Fruit fly (Drosophila melanogaster): Measurements from ENCODE around the gene CG42671.

CG42671 gene

DNA sequence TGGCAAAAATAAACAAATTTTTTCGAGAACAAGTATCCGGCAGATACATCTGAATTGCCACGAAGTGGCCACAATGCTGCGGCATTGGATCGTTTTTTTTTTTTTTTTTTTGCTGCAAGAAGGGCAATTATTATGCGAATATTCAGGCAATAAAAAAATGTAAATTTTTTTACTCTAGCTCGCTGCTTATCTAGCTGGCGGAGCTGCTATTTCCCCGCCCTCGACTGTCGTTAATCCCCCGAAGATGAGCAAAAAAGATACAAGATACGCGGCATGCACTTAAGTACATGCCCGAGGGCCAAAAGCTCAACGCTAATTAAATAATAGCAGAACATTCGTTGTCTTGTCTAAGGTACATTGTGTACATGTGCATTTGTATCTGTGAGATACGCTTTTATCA, 47.9 kb downstream of the CG42671 start:
- TF ChIP-seq fd96Ca (GFP tag; IDR thresholded peaks at IDR 0.05) (peak; percentile 38; the same call in 1 of the 3 replicates), CG8159 (tag; optimal IDR thresholded peaks at IDR 0.05) (no peak), Pif1B (GFP tag; optimal IDR thresholded peaks at IDR 0.05) (peak; percentile 22), CG12605 (GFP tag; IDR thresholded peaks at IDR 0.05) (no peak), CG32121 (GFP tag; IDR thresholded peaks at IDR 0.05) (no peak), CG4496 (GFP tag; IDR thresholded peaks at IDR 0.05) (0 out of 3 replicates have a peak, but pooled peaks have one; percentile 8), CG9948 (tag; optimal IDR thresholded peaks at IDR 0.05) (no peak), Ets98B (GFP tag; IDR thresholded peaks at IDR 0.05) (peak; percentile 10; the same call in 1 of the 2 replicates), Pif1A (GFP tag; optimal IDR thresholded peaks at IDR 0.05) (peak; percentile 43), CG34367 (tag; optimal IDR thresholded peaks at IDR 0.05) (no peak), CG10348 (GFP tag; IDR thresholded peaks at IDR 0.05) (no peak), D1 (tag; optimal IDR thresholded peaks at IDR 0.05) (no peak), EcR (GFP tag; optimal IDR thresholded peaks at IDR 0.05) (no peak), rn (GFP tag; IDR thresholded peaks at IDR 0.05) (no peak), CG13204 (GFP tag; optimal IDR thresholded peaks at IDR 0.05) (no peak), CG14655 (GFP tag; optimal IDR thresholded peaks at IDR 0.05) (peak; percentile 31), Snoo (tag; optimal IDR thresholded peaks at IDR 0.05) (no peak), CG17806 (tag; optimal IDR thresholded peaks at IDR 0.05) (no peak), CG8301 (tag; optimal IDR thresholded peaks at IDR 0.05) (no peak), gl (tag; optimal IDR thresholded peaks at IDR 0.05) (no peak), CG15710 (tag; optimal IDR thresholded peaks at IDR 0.05) (no peak)

DNA sequence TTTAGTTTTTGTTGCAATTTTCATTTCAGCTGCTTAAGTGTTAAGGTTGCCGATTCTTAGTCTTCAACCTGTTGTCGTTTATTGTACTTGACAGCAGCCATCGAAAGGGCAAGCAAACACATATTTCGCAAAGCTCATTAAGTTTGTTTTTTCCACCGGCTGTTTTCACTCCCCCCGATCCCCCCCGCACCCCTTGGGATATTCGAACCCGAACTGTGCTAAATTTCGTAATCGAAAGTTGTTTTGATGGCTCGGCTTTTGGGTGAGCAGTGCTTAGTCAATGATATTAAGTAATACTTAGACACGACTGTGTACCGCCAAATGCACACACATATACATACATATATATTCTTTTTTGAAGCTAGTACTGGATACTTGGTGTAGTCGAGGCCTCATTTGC, 49.7 kb downstream of the CG42671 start:
- TF ChIP-seq CG12605 (GFP tag; IDR thresholded peaks at IDR 0.05): no peak
- no peak for TF ChIP-seq gl (tag; optimal IDR thresholded peaks at IDR 0.05)
- TF ChIP-seq CG14655 (GFP tag; optimal IDR thresholded peaks at IDR 0.05): no peak
- no peak for TF ChIP-seq CG15710 (tag; optimal IDR thresholded peaks at IDR 0.05)
- no peak for TF ChIP-seq Snoo (tag; optimal IDR thresholded peaks at IDR 0.05)
- TF ChIP-seq fd96Ca (GFP tag; IDR thresholded peaks at IDR 0.05): no peak
- no peak for TF ChIP-seq D1 (tag; optimal IDR thresholded peaks at IDR 0.05)
- TF ChIP-seq EcR (GFP tag; optimal IDR thresholded peaks at IDR 0.05): no peak
- no peak for TF ChIP-seq Pif1A (GFP tag; optimal IDR thresholded peaks at IDR 0.05)
- TF ChIP-seq CG17806 (tag; optimal IDR thresholded peaks at IDR 0.05): no peak
- no peak for TF ChIP-seq Pif1B (GFP tag; optimal IDR thresholded peaks at IDR 0.05)
- no peak for TF ChIP-seq CG10348 (GFP tag; IDR thresholded peaks at IDR 0.05)
- TF ChIP-seq CG32121 (GFP tag; IDR thresholded peaks at IDR 0.05): no peak
- TF ChIP-seq CG34367 (tag; optimal IDR thresholded peaks at IDR 0.05): no peak
- no peak for TF ChIP-seq rn (GFP tag; IDR thresholded peaks at IDR 0.05)
- no peak for TF ChIP-seq CG4496 (GFP tag; IDR thresholded peaks at IDR 0.05)
- no peak for TF ChIP-seq CG13204 (GFP tag; optimal IDR thresholded peaks at IDR 0.05)
- no peak for TF ChIP-seq CG9948 (tag; optimal IDR thresholded peaks at IDR 0.05)

DNA sequence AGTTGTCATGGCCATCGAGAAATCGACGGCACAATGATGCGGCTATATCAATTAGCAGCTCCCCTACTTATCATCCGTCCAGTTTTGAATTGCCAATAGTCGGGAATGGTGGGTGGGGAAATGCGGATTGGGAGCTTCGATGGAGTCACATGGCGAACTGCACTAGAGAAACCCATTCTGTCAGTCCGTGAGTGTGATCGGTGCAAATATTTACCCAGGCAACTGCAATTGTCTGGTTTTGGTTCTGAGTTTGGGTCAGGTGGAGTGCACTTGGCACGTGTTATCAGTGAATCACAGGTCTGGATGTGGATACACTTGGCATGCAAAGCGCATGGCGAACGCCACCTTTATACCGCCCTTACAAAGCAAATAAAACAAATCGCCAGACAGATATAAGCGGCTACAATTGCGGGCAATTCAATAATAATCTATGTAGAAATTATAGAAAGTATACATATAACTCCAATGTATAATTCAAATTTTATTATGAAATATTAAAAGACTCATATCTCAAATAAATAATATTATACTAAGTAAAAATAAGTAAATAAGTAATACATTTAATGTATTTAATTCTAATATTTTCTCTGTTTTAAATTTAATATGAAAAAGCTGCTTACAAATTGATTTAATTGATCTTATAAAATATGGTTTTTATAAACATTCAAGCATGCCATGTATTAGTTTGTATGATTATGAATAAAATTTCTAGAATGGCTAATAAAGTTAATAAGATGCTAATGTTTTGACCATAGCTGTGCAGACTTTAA, 58.1 kb downstream of the CG42671 start:
- TF ChIP-seq CG13204 (GFP tag; optimal IDR thresholded peaks at IDR 0.05) (no peak), CG8301 (tag; optimal IDR thresholded peaks at IDR 0.05) (no peak), CG10348 (GFP tag; IDR thresholded peaks at IDR 0.05) (no peak), rn (GFP tag; IDR thresholded peaks at IDR 0.05) (no peak), CG8159 (tag; optimal IDR thresholded peaks at IDR 0.05) (peak; percentile 3), D1 (tag; optimal IDR thresholded peaks at IDR 0.05) (no peak), CG17806 (tag; optimal IDR thresholded peaks at IDR 0.05) (no peak), CG34367 (tag; optimal IDR thresholded peaks at IDR 0.05) (no peak), Pif1A (GFP tag; optimal IDR thresholded peaks at IDR 0.05) (no peak), EcR (GFP tag; optimal IDR thresholded peaks at IDR 0.05) (peak; percentile 36), fd96Ca (GFP tag; IDR thresholded peaks at IDR 0.05) (peak; percentile 42; the same call in 2 of the 3 replicates), Snoo (tag; optimal IDR thresholded peaks at IDR 0.05) (no peak), CG9948 (tag; optimal IDR thresholded peaks at IDR 0.05) (no peak), CG32121 (GFP tag; IDR thresholded peaks at IDR 0.05) (no peak), CG4496 (GFP tag; IDR thresholded peaks at IDR 0.05) (0 out of 3 replicates have a peak, but pooled peaks have one; percentile 26), CG15710 (tag; optimal IDR thresholded peaks at IDR 0.05) (no peak), Pif1B (GFP tag; optimal IDR thresholded peaks at IDR 0.05) (no peak), CG14655 (GFP tag; optimal IDR thresholded peaks at IDR 0.05) (no peak), CG12605 (GFP tag; IDR thresholded peaks at IDR 0.05) (no peak), Ets98B (GFP tag; IDR thresholded peaks at IDR 0.05) (0 out of 2 replicates have a peak, but pooled peaks have one; percentile 8), gl (tag; optimal IDR thresholded peaks at IDR 0.05) (peak; percentile 24)

DNA sequence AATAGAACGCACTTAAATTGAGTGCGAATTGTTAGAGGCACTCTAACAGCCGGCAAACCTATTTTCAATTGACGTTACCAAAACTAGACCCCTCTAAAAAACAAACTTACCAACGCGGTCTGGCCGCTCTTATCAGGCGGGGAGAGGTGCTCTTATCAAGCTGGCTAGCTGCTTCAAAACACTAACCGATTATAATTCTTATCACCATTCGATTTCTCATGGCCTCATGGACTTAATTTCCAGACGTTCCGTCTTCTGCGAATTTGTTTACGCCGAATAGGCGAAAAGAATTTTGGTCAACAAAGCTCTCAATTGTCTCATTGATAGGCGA, 58.7 kb downstream of the CG42671 start:
- no peak for TF ChIP-seq CG13204 (GFP tag; optimal IDR thresholded peaks at IDR 0.05)
- TF ChIP-seq CG34367 (tag; optimal IDR thresholded peaks at IDR 0.05): no peak
- no peak for TF ChIP-seq CG12605 (GFP tag; IDR thresholded peaks at IDR 0.05)
- TF ChIP-seq Pif1B (GFP tag; optimal IDR thresholded peaks at IDR 0.05): no peak
- TF ChIP-seq rn (GFP tag; IDR thresholded peaks at IDR 0.05): no peak
- no peak for TF ChIP-seq CG17806 (tag; optimal IDR thresholded peaks at IDR 0.05)
- no peak for TF ChIP-seq CG10348 (GFP tag; IDR thresholded peaks at IDR 0.05)
- no peak for TF ChIP-seq EcR (GFP tag; optimal IDR thresholded peaks at IDR 0.05)
- no peak for TF ChIP-seq D1 (tag; optimal IDR thresholded peaks at IDR 0.05)
- no peak for TF ChIP-seq CG32121 (GFP tag; IDR thresholded peaks at IDR 0.05)
- no peak for TF ChIP-seq CG14655 (GFP tag; optimal IDR thresholded peaks at IDR 0.05)
- no peak for TF ChIP-seq Ets98B (GFP tag; IDR thresholded peaks at IDR 0.05)
- no peak for TF ChIP-seq CG9948 (tag; optimal IDR thresholded peaks at IDR 0.05)
- no peak for TF ChIP-seq CG8159 (tag; optimal IDR thresholded peaks at IDR 0.05)
- TF ChIP-seq CG15710 (tag; optimal IDR thresholded peaks at IDR 0.05): no peak

DNA sequence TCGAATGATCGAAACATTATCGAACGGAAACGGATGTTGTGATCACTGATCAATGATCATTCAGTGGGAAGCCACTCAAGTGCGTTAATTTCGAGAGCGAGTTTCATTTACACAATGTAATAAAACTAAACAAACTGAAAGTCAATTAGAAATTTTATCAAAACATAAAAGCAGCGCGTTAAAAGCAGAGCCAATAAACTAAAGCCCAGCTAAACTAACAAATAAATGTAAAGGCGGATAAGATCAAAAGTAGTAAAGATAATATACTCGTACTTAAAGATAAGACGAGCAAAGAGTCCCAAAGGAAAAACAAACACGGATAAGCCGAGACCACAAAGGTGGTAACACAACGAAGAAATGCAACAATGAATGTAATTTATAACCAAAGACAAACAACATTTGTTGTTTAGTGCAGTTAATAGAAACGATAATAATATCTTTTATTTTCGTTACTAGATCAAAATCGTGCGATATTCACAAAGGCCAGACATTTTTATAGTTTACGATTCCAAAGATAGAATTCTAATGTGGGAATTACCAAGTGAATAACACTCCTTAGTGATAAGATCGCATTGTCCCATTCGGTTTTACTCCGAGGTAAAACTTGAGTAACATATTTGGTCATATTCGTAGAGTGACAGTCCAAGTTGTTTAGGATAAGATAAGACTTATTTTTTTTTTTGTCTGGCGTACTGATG, 59.3 kb downstream of the CG42671 start:
- TF ChIP-seq rn (GFP tag; IDR thresholded peaks at IDR 0.05) (no peak), CG34367 (tag; optimal IDR thresholded peaks at IDR 0.05) (no peak), fd96Ca (GFP tag; IDR thresholded peaks at IDR 0.05) (no peak), Ets98B (GFP tag; IDR thresholded peaks at IDR 0.05) (no peak), Snoo (tag; optimal IDR thresholded peaks at IDR 0.05) (no peak), CG10348 (GFP tag; IDR thresholded peaks at IDR 0.05) (no peak), CG9948 (tag; optimal IDR thresholded peaks at IDR 0.05) (no peak), CG13204 (GFP tag; optimal IDR thresholded peaks at IDR 0.05) (no peak), EcR (GFP tag; optimal IDR thresholded peaks at IDR 0.05) (no peak), CG12605 (GFP tag; IDR thresholded peaks at IDR 0.05) (no peak), Pif1B (GFP tag; optimal IDR thresholded peaks at IDR 0.05) (no peak), CG32121 (GFP tag; IDR thresholded peaks at IDR 0.05) (no peak)

All from whole organism, pupa.